Fruit fly (Drosophila melanogaster) whole organism: ENCODE results near the gene CG18545.

Experiments
- EcR ChIP-seq, 2 experiments: fragments of >200 bp; optimal IDR thresholded peaks; 2 replicates each; lab custom pipeline; 2017; ENCODE audit warnings: missing biosample characterization in 2 of 2, missing genetic modification characterization in 2 of 2, missing genetic modification reagents in 2 of 2
- psq ChIP-seq: fragments of >200 bp; optimal IDR thresholded peaks from 2 replicates; lab custom pipeline; 2017
- usp ChIP-seq: fragments of >200 bp; optimal IDR thresholded peaks from 2 replicates; lab custom pipeline; 2017; ENCODE audit warnings: missing biosample characterization, missing genetic modification characterization, mixed read lengths

DNA sequence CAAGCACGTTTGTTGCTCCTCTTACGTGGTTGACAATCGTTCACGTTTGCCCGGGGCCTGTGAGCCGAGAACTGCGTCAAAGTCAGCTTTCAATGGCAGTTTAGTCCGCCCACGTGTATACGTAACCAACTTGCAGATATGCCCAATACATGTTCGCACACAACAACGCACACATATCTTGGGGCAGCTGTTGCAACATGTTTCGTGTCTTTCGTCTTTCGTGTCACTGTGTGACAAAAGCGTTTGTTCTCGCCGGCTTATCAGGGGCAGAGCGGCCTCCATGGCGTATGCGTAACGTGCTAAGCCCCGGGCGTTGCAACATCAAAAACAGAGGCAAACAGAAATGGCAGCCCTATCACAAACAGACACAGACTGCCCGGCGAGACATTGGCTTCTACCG, 38.7 kb downstream of the CG18545 start:
- TF ChIP-seq EcR (GFP tag; optimal IDR thresholded peaks at IDR 0.05; lab: Kevin White, UChicago) (no peak), psq (lab: Kevin White, UChicago) (no peak), usp (GFP tag; lab: Kevin White, UChicago) (no peak)
